Worm (Caenorhabditis elegans) whole organism, early embryonic: Measurements from ENCODE around the gene R05A10.4.

Experiments
- B0310.2 ChIP-seq: sonication (generic microtip); optimal IDR thresholded peaks from 2 replicates; lab custom pipeline; 2016; ENCODE audit warnings: mild to moderate bottlenecking, missing genetic modification characterization, missing compliant biosample characterization
- F13C5.2 ChIP-seq: sonication (generic microtip); optimal IDR thresholded peaks from 2 replicates; lab custom pipeline; 2017; ENCODE audit warnings: mild to moderate bottlenecking, missing genetic modification characterization, inconsistent platforms, missing compliant biosample characterization
- aly-1 ChIP-seq: sonication (generic microtip); optimal IDR thresholded peaks from 2 replicates; lab custom pipeline; 2016; ENCODE audit warnings: missing genetic modification characterization, missing compliant biosample characterization
- ama-1 ChIP-seq: fragments of 150-350 bp; optimal IDR thresholded peaks from 2 replicates; lab custom pipeline; 2014
- ceh-13 ChIP-seq: fragments of 200-800 bp; sonication (Bioruptor generic); optimal IDR thresholded peaks from 2 replicates; lab custom pipeline; 2018; ENCODE audit warnings: mild to moderate bottlenecking, missing genetic modification characterization, missing compliant biosample characterization
- ceh-36 ChIP-seq: sonication (generic microtip); optimal IDR thresholded peaks from 2 replicates; lab custom pipeline; 2016; ENCODE audit warnings: missing genetic modification characterization, inconsistent platforms, missing compliant biosample characterization
- ets-7 ChIP-seq: sonication (generic microtip); optimal IDR thresholded peaks from 2 replicates; lab custom pipeline; 2016; ENCODE audit warnings: missing genotype, missing genetic modification characterization, missing compliant biosample characterization
- flt-1 ChIP-seq: fragments of 200-800 bp; sonication (Bioruptor generic); IDR thresholded peaks from 2 replicates; pipeline ENCODE4 v1.3.6; 2022; ENCODE audit warnings: missing genetic modification characterization, missing compliant biosample characterization
- hmbx-1 ChIP-seq: sonication (generic microtip); optimal IDR thresholded peaks from 2 replicates; lab custom pipeline; 2016; ENCODE audit warnings: mild to moderate bottlenecking, missing genetic modification characterization, missing compliant biosample characterization
- hmg-4 ChIP-seq: fragments of 200-800 bp; sonication (Bioruptor generic); optimal IDR thresholded peaks from 2 replicates; lab custom pipeline; 2018; ENCODE audit warnings: mild to moderate bottlenecking, missing genetic modification characterization, missing compliant biosample characterization
- hnd-1 ChIP-seq: sonication (generic microtip); optimal IDR thresholded peaks from 2 replicates; lab custom pipeline; 2016; ENCODE audit warnings: missing genetic modification characterization, missing compliant biosample characterization
- pes-1 ChIP-seq: fragments of 200-800 bp; sonication (Bioruptor generic); IDR thresholded peaks from 2 replicates; pipeline ENCODE4 v1.3.6; 2022; ENCODE audit warnings: missing genetic modification reagents, missing genetic modification characterization, missing compliant biosample characterization
- scrt-1 ChIP-seq: fragments of 200-800 bp; sonication (Bioruptor generic); IDR thresholded peaks from 2 replicates; pipeline ENCODE4 v1.3.6; 2022; ENCODE audit warnings: missing genetic modification characterization, missing compliant biosample characterization
- sea-1 ChIP-seq: fragments of 200-800 bp; sonication (Bioruptor generic); conservative IDR thresholded peaks from 2 replicates; pipeline ENCODE4 v1.3.6; 2022; ENCODE audit warnings: missing genetic modification characterization, missing compliant biosample characterization
- tbx-11 ChIP-seq: fragments of 200-800 bp; sonication (Bioruptor generic); IDR thresholded peaks from 2 replicates; pipeline ENCODE4 v1.3.6; 2022; ENCODE audit warnings: missing genetic modification characterization, missing compliant biosample characterization
- tbx-37 ChIP-seq: fragments of 200-800 bp; sonication (Bioruptor generic); conservative IDR thresholded peaks from 2 replicates; pipeline ENCODE4 v1.3.6; 2022; ENCODE audit warnings: missing genetic modification reagents, missing genetic modification characterization, missing compliant biosample characterization
- tra-4 ChIP-seq: sonication (generic microtip); optimal IDR thresholded peaks from 2 replicates; lab custom pipeline; 2017; ENCODE audit warnings: missing genetic modification characterization, missing compliant biosample characterization

Gene R05A10.4

DNA sequence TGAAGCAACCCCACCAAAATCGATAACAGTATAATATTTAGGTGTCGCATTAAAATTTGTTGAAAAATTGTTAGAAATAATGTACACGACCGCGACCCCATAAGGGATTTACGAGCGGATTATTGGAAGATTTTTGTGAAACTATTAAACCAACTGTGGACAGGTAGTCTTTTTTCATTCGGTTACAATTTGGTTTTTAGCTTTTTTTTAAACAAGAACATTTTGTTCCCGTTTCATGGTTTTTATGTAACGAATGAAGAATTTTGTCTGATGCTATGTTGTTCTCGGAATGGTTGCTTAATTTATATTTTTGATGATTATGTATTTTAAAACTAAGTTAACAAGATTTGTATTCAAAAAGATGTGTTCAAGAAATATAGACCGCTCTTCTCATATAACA is 4.1 kb downstream of the R05A10.4 start, which contains the start of gene R05A10.3:
Gene R05A10.3, minus strand, starts transcription at position 101 of the 400 bp plus-strand sequence.
- no peak for TF ChIP-seq F13C5.2 (tag; lab: Kevin White, UChicago)
- TF ChIP-seq tbx-37 = no peak
- no peak for TF ChIP-seq ceh-36 (tag; lab: Kevin White, UChicago)
- TF ChIP-seq ama-1 (lab: Kevin White, UChicago) = no peak
- no peak for TF ChIP-seq tbx-11 (GFP tag; lab: Robert Waterston, UW)
- TF ChIP-seq hnd-1 = no peak
- no peak for TF ChIP-seq aly-1 (tag; lab: Kevin White, UChicago)
- no peak for TF ChIP-seq scrt-1 (GFP tag; lab: Robert Waterston, UW)
- no peak for TF ChIP-seq pes-1 (GFP tag; lab: Robert Waterston, UW)
- TF ChIP-seq hmbx-1 = no peak
- TF ChIP-seq ceh-13 (GFP tag; lab: Kevin White, UChicago) = no peak
- no peak for TF ChIP-seq ets-7 (tag; lab: Kevin White, UChicago)
- no peak for TF ChIP-seq sea-1 (GFP tag; lab: Robert Waterston, UW)
- TF ChIP-seq B0310.2 (tag; lab: Kevin White, UChicago) = no peak
- no peak for TF ChIP-seq hmg-4 (GFP tag; lab: Kevin White, UChicago)
- TF ChIP-seq flt-1 (GFP tag; lab: Robert Waterston, UW) = no peak
- no peak for TF ChIP-seq tra-4 (tag; lab: Kevin White, UChicago)

DNA sequence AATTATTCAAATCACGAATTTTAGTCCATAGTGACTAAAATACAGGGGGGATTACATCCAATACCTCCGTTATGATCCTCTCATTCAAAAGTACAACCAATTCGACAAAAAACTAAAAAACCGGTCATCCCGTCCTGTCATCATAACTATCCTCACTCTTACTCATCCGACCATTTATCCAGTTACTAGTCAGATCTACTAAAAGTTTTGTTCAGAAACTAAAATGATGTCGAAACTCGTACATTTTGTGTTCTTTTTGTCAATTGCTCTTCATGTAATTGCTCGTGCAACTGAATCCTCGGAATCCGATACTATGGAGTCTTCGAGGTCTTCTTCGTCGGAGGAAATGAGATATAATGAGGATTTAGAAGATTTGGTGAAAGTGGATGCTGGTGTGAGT is 4.8 kb downstream of the R05A10.4 start, which contains the start of gene R05A10.2:
Gene R05A10.2, plus strand, starts transcription at position 214 of the 400 bp plus-strand sequence.
- TF ChIP-seq tra-4 (tag; lab: Kevin White, UChicago) = no peak
- TF ChIP-seq tbx-11 (GFP tag; lab: Robert Waterston, UW) = no peak
- TF ChIP-seq hnd-1 = no peak
- no peak for TF ChIP-seq ceh-13 (GFP tag; lab: Kevin White, UChicago)
- no peak for TF ChIP-seq pes-1 (GFP tag; lab: Robert Waterston, UW)
- TF ChIP-seq hmg-4 (GFP tag; lab: Kevin White, UChicago) = no peak
- TF ChIP-seq scrt-1 (GFP tag; lab: Robert Waterston, UW) = no peak
- TF ChIP-seq tbx-37 = no peak
- no peak for TF ChIP-seq ets-7 (tag; lab: Kevin White, UChicago)
- TF ChIP-seq flt-1 (GFP tag; lab: Robert Waterston, UW) = no peak
- no peak for TF ChIP-seq sea-1 (GFP tag; lab: Robert Waterston, UW)
- no peak for TF ChIP-seq aly-1 (tag; lab: Kevin White, UChicago)
- TF ChIP-seq B0310.2 (tag; lab: Kevin White, UChicago) = no peak
- TF ChIP-seq ceh-36 (tag; lab: Kevin White, UChicago) = no peak
- no peak for TF ChIP-seq F13C5.2 (tag; lab: Kevin White, UChicago)
- TF ChIP-seq ama-1 (lab: Kevin White, UChicago) = no peak
- no peak for TF ChIP-seq hmbx-1

DNA sequence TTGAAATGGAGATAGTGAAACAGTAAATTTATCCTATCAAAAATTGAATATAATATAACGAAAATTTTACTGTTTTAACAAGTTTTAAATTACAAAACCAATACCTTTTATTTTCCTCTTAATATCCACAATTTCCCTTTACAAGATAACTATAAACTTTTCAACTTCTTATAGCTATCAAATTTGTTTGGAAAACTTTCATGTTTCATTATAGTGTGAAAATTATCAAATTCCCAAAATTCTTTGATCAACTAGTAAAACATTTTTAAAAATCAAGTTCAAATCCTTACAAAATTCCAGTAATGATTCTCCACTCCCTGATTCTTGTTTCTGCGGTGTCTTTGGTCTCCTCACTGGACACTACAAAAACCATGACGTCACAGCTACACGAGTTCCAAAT is 9.8 kb downstream of the R05A10.4 start, which contains the start of gene R05A10.1:
Gene R05A10.1, plus strand, starts transcription at position 301 of the 400 bp plus-strand sequence.
- TF ChIP-seq tbx-37 = no peak
- no peak for TF ChIP-seq ama-1 (lab: Kevin White, UChicago)
- no peak for TF ChIP-seq hmg-4 (GFP tag; lab: Kevin White, UChicago)
- no peak for TF ChIP-seq flt-1 (GFP tag; lab: Robert Waterston, UW)
- no peak for TF ChIP-seq sea-1 (GFP tag; lab: Robert Waterston, UW)
- no peak for TF ChIP-seq ceh-13 (GFP tag; lab: Kevin White, UChicago)
- no peak for TF ChIP-seq hmbx-1
- no peak for TF ChIP-seq pes-1 (GFP tag; lab: Robert Waterston, UW)
- no peak for TF ChIP-seq ceh-36 (tag; lab: Kevin White, UChicago)
- no peak for TF ChIP-seq B0310.2 (tag; lab: Kevin White, UChicago)
- TF ChIP-seq tbx-11 (GFP tag; lab: Robert Waterston, UW) = no peak
- no peak for TF ChIP-seq aly-1 (tag; lab: Kevin White, UChicago)

DNA sequence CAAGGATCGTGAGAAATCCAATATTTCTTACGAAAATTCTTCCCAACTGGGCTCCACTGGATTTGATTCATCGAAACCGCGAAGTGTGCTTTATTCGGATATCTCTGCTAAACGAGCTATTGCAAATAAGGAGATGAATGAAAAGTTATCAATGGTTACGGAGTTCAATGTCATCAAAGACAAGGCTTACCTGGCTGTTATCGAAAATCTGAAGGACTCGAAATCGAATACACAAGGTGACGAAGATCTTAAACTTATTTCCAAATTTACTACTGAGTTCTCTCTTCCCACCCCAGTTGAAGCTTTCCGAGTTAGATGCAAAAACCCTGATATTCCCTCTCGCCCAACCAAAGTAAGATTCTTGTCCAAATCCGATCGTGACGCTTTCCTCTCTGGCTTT is 14.0 kb downstream of the R05A10.4 start:
- TF ChIP-seq sea-1 (GFP tag; lab: Robert Waterston, UW) = no peak

DNA sequence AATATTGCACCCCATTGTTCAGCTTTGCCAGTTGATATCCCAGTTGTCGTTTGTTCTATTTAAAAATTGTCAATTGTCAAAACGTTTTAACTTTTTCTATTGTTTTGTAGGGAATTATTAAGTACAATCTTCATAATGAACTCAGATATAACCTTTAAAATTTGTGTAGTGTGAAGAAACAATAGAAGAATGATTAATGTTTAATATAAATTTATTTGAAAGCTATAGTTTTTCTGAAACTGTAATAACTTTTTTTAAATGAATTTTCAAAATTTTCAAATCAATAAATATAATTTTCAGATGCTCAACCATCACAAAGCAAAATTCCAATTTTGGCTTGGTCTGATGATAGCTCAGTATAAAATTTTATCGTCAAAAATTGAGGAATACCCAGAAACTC is 19.6 kb downstream of the R05A10.4 start, which contains the start of gene K01G12.22:
Gene K01G12.22, plus strand, starts transcription at position 301 of the 400 bp plus-strand sequence.
- no peak for TF ChIP-seq ama-1 (lab: Kevin White, UChicago)
- TF ChIP-seq F13C5.2 (tag; lab: Kevin White, UChicago) = no peak
- no peak for TF ChIP-seq aly-1 (tag; lab: Kevin White, UChicago)
- TF ChIP-seq tbx-37 = no peak
- no peak for TF ChIP-seq scrt-1 (GFP tag; lab: Robert Waterston, UW)
- TF ChIP-seq ceh-36 (tag; lab: Kevin White, UChicago) = no peak
- no peak for TF ChIP-seq pes-1 (GFP tag; lab: Robert Waterston, UW)
- TF ChIP-seq B0310.2 (tag; lab: Kevin White, UChicago) = no peak
- no peak for TF ChIP-seq hmbx-1
- no peak for TF ChIP-seq sea-1 (GFP tag; lab: Robert Waterston, UW)
- no peak for TF ChIP-seq tbx-11 (GFP tag; lab: Robert Waterston, UW)
- TF ChIP-seq ets-7 (tag; lab: Kevin White, UChicago) = no peak
- no peak for TF ChIP-seq ceh-13 (GFP tag; lab: Kevin White, UChicago)
- TF ChIP-seq flt-1 (GFP tag; lab: Robert Waterston, UW) = no peak
- TF ChIP-seq hmg-4 (GFP tag; lab: Kevin White, UChicago) = no peak

DNA sequence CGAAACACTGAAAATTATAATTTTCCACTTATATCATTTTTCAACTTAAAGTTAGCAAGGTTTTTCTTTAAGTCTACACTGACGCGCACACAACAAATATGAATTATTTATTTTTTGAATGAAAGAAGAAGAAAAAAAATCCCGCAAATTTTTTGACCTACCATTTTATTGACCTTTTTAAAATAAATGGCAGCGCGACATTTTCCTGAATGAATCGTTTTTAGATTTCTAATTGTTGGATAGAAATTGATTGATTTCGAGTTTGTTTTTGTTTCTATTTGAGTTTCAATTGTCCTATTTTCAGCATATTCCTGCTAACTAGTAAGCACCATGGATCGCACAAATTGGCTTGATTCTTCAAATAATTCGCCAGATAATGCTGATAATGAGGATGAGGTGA is 20.9 kb downstream of the R05A10.4 start, which contains the start of gene K01G12.3:
Gene K01G12.3, plus strand, starts transcription at position 301 of the 400 bp plus-strand sequence.
- TF ChIP-seq tra-4 (tag; lab: Kevin White, UChicago) (no peak), ceh-36 (tag; lab: Kevin White, UChicago) (no peak), hmg-4 (GFP tag; lab: Kevin White, UChicago) (no peak), B0310.2 (tag; lab: Kevin White, UChicago) (no peak), ets-7 (tag; lab: Kevin White, UChicago) (no peak), hmbx-1 (no peak), ama-1 (lab: Kevin White, UChicago) (no peak), flt-1 (GFP tag; lab: Robert Waterston, UW) (no peak), scrt-1 (GFP tag; lab: Robert Waterston, UW) (no peak), ceh-13 (GFP tag; lab: Kevin White, UChicago) (no peak), tbx-11 (GFP tag; lab: Robert Waterston, UW) (no peak), hnd-1 (no peak), F13C5.2 (tag; lab: Kevin White, UChicago) (no peak)
